Fruit fly (Drosophila melanogaster): ENCODE results near the gene ttm3.

dm6 chr2L:22107204-22107603, 27.8 kb downstream of the ttm3 start, which contains the start of gene CG10834:
- no peak for TF ChIP-seq usp (GFP tag; optimal IDR thresholded peaks at IDR 0.05)
- no peak for TF ChIP-seq sage (GFP tag; optimal IDR thresholded peaks at IDR 0.05)
- no peak for TF ChIP-seq fru (GFP tag; optimal IDR thresholded peaks at IDR 0.05)
- no peak for TF ChIP-seq Sp1 (GFP tag; optimal IDR thresholded peaks at IDR 0.05)
- no peak for TF ChIP-seq Myc (optimal IDR thresholded peaks at IDR 0.05)
- TF ChIP-seq psq (GFP tag; optimal IDR thresholded peaks at IDR 0.05): no peak
- no peak for TF ChIP-seq Hnf4 (GFP tag; optimal IDR thresholded peaks at IDR 0.05)
- no peak for TF ChIP-seq sv (GFP tag; optimal IDR thresholded peaks at IDR 0.05)
- TF ChIP-seq OdsH (GFP tag; optimal IDR thresholded peaks at IDR 0.05): no peak

All from whole organism, wandering third instar larva.